Fruit fly (Drosophila melanogaster) whole organism: Measurements from ENCODE around the gene slou.

Source experiments
- EcR ChIP-seq, 2 experiments: fragments of >200 bp; optimal IDR thresholded peaks; 2 replicates each; lab custom pipeline; 2017; ENCODE audit warnings: missing biosample characterization in 2 of 2, missing genetic modification characterization in 2 of 2, missing genetic modification reagents in 2 of 2
- usp ChIP-seq: fragments of >200 bp; optimal IDR thresholded peaks from 2 replicates; lab custom pipeline; 2017; ENCODE audit warnings: missing biosample characterization, missing genetic modification characterization, mixed read lengths

DNA sequence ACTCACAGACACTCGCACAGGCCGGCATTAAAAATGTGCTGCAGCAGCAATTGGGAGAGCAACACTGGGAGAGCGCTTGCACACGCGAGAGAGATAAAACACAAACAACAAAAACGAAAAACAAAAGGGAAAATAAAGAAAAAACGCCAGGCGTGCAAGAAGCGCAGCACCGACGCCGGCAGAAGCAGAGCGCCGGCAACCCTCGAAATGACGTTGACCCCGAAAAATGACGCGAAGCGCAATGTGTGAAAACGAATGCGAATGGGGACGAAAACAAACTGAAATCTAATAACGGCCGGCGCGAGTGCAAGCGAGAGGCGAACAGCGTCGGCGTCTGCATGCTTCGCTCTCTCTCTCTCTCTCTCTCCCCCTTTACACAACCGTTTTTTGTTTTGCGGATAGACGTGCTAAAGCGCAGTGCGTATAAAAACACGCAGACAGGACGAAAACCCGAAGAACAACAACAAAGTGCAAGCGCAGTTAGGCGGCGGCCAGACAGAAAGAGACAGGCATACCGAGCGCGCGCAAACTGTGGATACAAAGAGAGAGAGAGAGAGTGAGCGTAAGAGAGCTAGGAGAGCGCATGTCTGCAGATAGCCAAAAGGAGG lies 48.4 kb upstream of the slou start:
- TF ChIP-seq usp (GFP tag; lab: Kevin White, UChicago) (no peak), EcR (GFP tag; optimal IDR thresholded peaks at IDR 0.05; lab: Kevin White, UChicago) (peak; percentile 88 to 96)
